Fruit fly (Drosophila melanogaster) whole organism, wandering third instar larva: ENCODE data around the gene CG8138.

Experiments
- Abd-B ChIP-seq: fragments of >200 bp; optimal IDR thresholded peaks from 2 replicates; lab custom pipeline; 2017; ENCODE audit warnings: missing biosample characterization, missing genetic modification characterization
- CG32264 ChIP-seq: fragments of 200-800 bp; sonication (Bioruptor generic); optimal IDR thresholded peaks from 2 replicates; lab custom pipeline; 2016; ENCODE audit warnings: missing biosample characterization, missing genetic modification characterization
- Dfd ChIP-seq: fragments of >200 bp; optimal IDR thresholded peaks from 2 replicates; lab custom pipeline; 2017; ENCODE audit warnings: missing biosample characterization, missing genetic modification characterization
- Hr83 ChIP-seq: fragments of 200-300 bp; sonication (Bioruptor generic); optimal IDR thresholded peaks from 2 replicates; lab custom pipeline; 2016; ENCODE audit warnings: missing biosample characterization, mild to moderate bottlenecking, missing genetic modification characterization, moderate library complexity; ENCODE audit not compliant: poor library complexity, severe bottlenecking
- dmrt93B ChIP-seq: fragments of 200-800 bp; sonication (Bioruptor generic); optimal IDR thresholded peaks from 2 replicates; lab custom pipeline; 2018; ENCODE audit warnings: missing biosample characterization, mild to moderate bottlenecking, missing genetic modification characterization
- foxo ChIP-seq, 2 experiments: fragments of 200-800 bp; sonication (Bioruptor generic); optimal IDR thresholded peaks; 2 replicates in 1 of 2; 3 replicates in 1 of 2; lab custom pipeline; 2016 to 2017; ENCODE audit warnings: missing biosample characterization in 2 of 2, missing genetic modification characterization in 2 of 2
- fru ChIP-seq: fragments of 200-800 bp; sonication (Bioruptor generic); optimal IDR thresholded peaks from 3 replicates; lab custom pipeline; 2016; ENCODE audit warnings: missing biosample characterization, mild to moderate bottlenecking, missing genetic modification characterization
- psq ChIP-seq: fragments of 200-800 bp; sonication (Bioruptor generic); optimal IDR thresholded peaks from 3 replicates; lab custom pipeline; 2017; ENCODE audit warnings: missing biosample characterization, mild to moderate bottlenecking, missing genetic modification characterization, moderate library complexity
- rgr ChIP-seq: fragments of 200-800 bp; sonication (Bioruptor generic); optimal IDR thresholded peaks from 3 replicates; lab custom pipeline; 2016; ENCODE audit warnings: missing biosample characterization, mild to moderate bottlenecking, missing genetic modification characterization

dm6 chr3R:13221820-13222219 is 40.7 kb downstream of the CG8138 start:
- TF ChIP-seq foxo (GFP tag; optimal IDR thresholded peaks at IDR 0.05; lab: Kevin White, UChicago), result no peak
- TF ChIP-seq CG32264 (GFP tag; lab: Kevin White, UChicago), result no peak
- TF ChIP-seq Dfd (GFP tag; lab: Kevin White, UChicago), result no peak
- no peak for TF ChIP-seq rgr
- TF ChIP-seq fru (GFP tag; lab: Kevin White, UChicago), result no peak
- TF ChIP-seq Abd-B (GFP tag; lab: Kevin White, UChicago), result no peak
- no peak for TF ChIP-seq psq
- no peak for TF ChIP-seq Hr83 (GFP tag; lab: Kevin White, UChicago)
- TF ChIP-seq dmrt93B (GFP tag; lab: Kevin White, UChicago), result no peak
